Worm (Caenorhabditis elegans): ENCODE measurements around the gene F59E12.1.
"Not testable (repeated sequence)": the region's sequence is repeated elsewhere in the genome, so short reads cannot be mapped to it uniquely, and the experiment has no call there.

- TF ChIP-seq nhr-28 (tag; optimal IDR thresholded peaks at IDR 0.05); lsy-2 (tag; optimal IDR thresholded peaks at IDR 0.05); bed-3 (GFP tag; optimal IDR thresholded peaks at IDR 0.05); ces-1 (GFP tag; optimal IDR thresholded peaks at IDR 0.05); unc-62 (GFP tag; optimal IDR thresholded peaks at IDR 0.05); elt-1 (tag; optimal IDR thresholded peaks at IDR 0.05; ENCODE audit: borderline replicate concordance, insufficient read depth); snpc-4 (tag; optimal IDR thresholded peaks at IDR 0.05); M03D4.4 (tag; optimal IDR thresholded peaks at IDR 0.05); unc-39 (tag; optimal IDR thresholded peaks at IDR 0.05); pha-4 (tag; optimal IDR thresholded peaks at IDR 0.05): not testable (repeated sequence)
Measured at ce11 chrII:5622383-5622939, 31.9 kb upstream of the F59E12.1 start, which contains the start of the genes eif-3.L and npl-4.2.
